Worm (Caenorhabditis elegans) whole organism, L4/young adult: ENCODE data around the gene rars-2.

Experiments
- W03F9.2 ChIP-seq: fragments of 150-350 bp; optimal IDR thresholded peaks from 2 replicates; lab custom pipeline; 2014; ENCODE audit warnings: missing biosample characterization, missing genetic modification characterization
- dao-5 ChIP-seq: sonication (generic microtip); optimal IDR thresholded peaks from 2 replicates; lab custom pipeline; 2016; ENCODE audit warnings: missing genotype, missing genetic modification characterization, moderate library complexity, missing compliant biosample characterization
- him-1 ChIP-seq: sonication (generic microtip); optimal IDR thresholded peaks from 2 replicates; lab custom pipeline; 2016; ENCODE audit warnings: missing genotype, missing genetic modification reagents, missing genetic modification characterization, missing compliant biosample characterization

rars-2 gene

ce11 chrII:6120548-6120947, 4.8 kb upstream of the rars-2 start:
- no peak for TF ChIP-seq dao-5 (tag; lab: Kevin White, UChicago)
- TF ChIP-seq him-1 (tag; lab: Kevin White, UChicago) = no peak
- TF ChIP-seq W03F9.2 = no peak

DNA sequence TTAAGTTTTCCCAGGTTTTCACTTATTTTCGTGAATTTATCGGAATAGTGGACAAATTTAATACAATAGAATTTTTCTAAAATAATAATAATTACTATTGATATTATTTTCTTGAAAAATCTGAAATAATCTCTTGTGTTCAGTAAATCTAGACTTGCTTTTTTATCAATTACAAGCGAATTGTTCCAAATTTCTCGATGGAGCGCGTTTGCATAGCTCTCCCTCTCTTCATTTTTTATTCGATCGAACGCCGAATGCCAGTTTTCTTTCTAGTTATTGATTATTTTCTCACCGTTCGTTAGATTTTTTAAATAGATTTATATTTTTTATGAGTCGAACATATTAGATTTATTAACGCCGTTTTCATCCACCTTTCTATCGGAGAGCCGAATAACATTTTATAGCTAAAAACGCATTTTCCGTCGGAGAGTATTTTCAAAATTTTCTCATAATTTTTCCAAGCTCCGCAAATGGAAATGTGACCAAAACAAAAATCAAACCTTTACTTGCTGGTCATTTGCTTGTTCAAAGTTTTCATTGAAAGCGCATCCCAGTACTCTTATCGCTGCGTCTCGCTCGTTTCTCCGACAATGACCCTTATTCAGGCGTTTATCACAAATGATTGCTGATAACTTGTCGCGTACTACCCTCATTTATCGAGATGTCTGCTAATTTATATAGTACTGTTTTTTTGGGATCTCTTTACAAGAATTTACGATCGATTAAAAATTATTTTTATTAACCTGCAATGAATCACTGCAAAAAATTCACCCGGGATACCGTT, 2.5 kb upstream of the rars-2 start:
- TF ChIP-seq W03F9.2 (peak; percentile 38), him-1 (tag; lab: Kevin White, UChicago) (no peak)

ce11 chrII:6123513-6123912, 1.8 kb upstream of the rars-2 start, which contains the start of gene C29H12.2:
C29H12.2 (plus strand) TSS chrII:6123809.
- TF ChIP-seq dao-5 (tag; lab: Kevin White, UChicago) = no peak
- TF ChIP-seq him-1 (tag; lab: Kevin White, UChicago) = no peak
- no peak for TF ChIP-seq W03F9.2

ce11 chrII:6132595-6132994, 7.2 kb downstream of the rars-2 start, which contains the start of gene abts-3:
abts-3 (plus strand) TSS chrII:6132895.
- TF ChIP-seq W03F9.2 (no peak), dao-5 (tag; lab: Kevin White, UChicago) (no peak), him-1 (tag; lab: Kevin White, UChicago) (no peak)

DNA sequence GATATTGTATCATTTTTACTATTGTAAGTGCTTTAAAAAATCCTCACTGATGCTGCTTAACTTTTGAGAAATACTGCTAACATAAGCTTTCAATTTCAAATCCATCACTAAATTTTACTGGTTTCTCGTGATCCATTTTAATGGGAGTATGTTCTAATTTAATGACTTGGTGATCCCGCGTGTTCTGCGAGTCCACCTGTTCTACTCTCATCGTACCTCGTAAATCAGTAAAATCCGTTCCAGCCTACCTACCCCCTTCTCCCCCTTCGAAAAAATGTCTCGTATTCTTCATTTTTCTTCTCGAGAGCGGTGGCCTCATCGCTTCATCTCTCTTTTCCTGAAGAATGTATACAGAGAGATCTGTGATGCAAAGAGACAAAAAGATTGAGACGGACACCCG, 10.2 kb downstream of the rars-2 start:
- TF ChIP-seq dao-5 (tag; lab: Kevin White, UChicago) (no peak), W03F9.2 (no peak), him-1 (tag; lab: Kevin White, UChicago) (no peak)

DNA sequence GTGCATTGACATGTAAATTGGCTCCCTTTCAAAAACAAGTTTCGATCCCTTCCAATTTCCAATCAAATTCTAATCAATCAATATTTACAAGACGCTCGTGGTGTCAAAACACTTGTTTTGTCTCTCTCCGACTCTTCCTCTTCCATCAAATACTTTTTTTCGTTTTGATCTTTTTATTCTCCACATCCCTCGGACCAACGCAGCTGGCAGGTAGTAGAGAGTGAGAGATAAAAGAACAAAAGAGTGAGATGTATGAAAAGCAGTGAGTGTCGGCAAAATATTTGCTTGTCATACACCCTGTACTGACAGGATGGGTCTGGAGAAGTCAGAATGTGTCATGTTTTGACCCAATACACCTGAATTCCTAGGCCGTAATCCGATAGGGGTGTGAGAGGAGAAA, 11.4 kb downstream of the rars-2 start:
- TF ChIP-seq him-1 (tag; lab: Kevin White, UChicago) = no peak
- TF ChIP-seq W03F9.2 = no peak
- no peak for TF ChIP-seq dao-5 (tag; lab: Kevin White, UChicago)

DNA sequence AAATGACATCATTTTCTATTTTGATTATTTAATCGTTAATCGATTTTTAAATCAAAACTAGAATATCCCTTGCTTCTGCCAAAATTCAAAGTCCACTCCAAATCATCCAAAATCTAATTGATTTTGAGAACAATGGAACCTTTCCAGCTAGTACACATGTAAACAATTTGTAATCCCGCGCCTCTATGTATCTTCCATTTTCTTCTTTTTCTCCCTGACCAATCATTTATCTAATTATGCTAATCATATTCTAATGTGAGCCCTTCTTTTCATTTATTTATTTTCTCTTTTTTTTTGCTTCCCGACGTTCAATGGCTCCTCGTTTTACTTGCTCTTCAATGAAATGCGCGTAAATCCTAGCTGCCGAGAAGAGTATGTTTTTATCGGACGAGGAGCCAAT, 12.8 kb downstream of the rars-2 start:
- TF ChIP-seq dao-5 (tag; lab: Kevin White, UChicago) = no peak
- no peak for TF ChIP-seq W03F9.2
- no peak for TF ChIP-seq him-1 (tag; lab: Kevin White, UChicago)

DNA sequence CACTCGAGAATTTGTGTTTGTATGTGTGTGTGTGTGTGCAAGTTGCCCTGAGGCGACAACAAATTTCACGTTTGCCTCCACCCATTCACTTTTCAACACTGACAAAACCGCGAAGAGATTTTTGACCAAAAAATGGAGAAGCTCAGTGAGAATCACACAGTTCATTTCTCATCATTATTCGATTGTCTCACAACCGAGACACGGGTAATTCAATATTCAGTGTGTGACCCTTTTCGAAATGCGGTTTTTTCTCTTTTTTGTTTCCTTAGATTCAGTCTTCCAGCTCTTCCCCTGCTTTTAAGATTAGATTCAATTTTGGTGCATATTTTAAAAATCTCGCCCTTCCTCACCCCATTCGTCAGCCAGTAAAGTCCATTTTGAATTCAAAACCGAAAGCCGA, 14.1 kb downstream of the rars-2 start:
- TF ChIP-seq W03F9.2 (no peak), him-1 (tag; lab: Kevin White, UChicago) (no peak), dao-5 (tag; lab: Kevin White, UChicago) (no peak)

DNA sequence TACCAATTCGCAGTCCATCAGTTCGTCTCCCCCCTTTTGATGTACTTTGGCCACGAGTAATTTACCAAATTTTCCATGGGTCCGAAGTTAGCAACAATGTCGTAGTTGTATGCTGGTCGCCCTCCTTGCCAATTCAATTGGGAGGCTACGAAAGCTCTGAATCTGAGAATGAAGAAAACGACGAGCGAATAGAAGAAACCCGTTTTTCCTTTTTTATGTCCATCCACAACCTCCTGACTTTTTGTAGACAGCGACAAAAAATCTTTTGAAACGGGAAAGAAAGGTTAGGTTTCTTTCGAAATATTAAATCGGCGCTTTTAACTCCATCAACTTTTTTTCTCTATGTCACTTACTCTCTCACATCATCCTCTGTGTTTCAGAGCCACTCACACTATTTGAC, 17.2 kb downstream of the rars-2 start:
- TF ChIP-seq dao-5 (tag; lab: Kevin White, UChicago) (no peak), W03F9.2 (no peak), him-1 (tag; lab: Kevin White, UChicago) (no peak)

DNA sequence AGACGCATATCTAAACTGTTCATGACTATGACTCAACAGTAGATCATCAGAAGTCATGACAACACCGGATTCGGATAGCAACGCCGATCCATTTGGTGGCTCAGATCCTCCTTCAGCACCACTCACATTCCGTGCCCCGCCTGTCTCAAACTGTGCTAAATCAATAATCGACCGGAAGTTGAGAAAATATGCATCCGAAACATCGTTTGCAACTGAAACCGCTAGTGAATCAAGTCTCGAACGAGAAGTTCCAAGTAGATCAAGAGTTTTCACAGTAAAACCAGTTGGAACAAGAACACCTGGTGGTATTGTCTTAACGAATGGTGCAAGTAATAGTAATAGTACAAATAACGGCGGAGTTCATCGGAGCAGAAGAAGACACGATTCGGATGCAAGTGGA, 21.8 kb downstream of the rars-2 start:
- no peak for TF ChIP-seq dao-5 (tag; lab: Kevin White, UChicago)
- no peak for TF ChIP-seq him-1 (tag; lab: Kevin White, UChicago)
- no peak for TF ChIP-seq W03F9.2

DNA sequence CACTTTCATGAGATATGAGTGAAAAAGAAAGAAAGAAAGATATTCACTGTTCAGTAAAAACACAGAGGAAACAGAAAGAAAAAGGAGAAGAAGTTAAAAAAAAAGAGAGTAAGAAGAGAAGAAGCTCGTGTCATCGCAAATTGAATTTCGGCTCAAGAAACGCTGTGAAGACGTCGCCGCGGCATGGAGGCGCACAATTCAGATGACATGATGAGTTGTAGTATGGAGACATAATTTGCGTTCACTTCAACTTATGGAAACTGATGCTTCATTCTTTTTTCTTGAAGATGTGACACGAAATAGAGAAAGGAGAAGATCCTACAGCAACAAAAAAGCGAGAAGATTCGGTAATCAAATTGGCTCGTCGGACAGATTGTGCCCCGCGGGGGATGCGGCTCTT, 23.0 kb downstream of the rars-2 start:
- TF ChIP-seq dao-5 (tag; lab: Kevin White, UChicago) = no peak
- no peak for TF ChIP-seq W03F9.2
- no peak for TF ChIP-seq him-1 (tag; lab: Kevin White, UChicago)

- TF ChIP-seq him-1 (tag; lab: Kevin White, UChicago) (no peak), dao-5 (tag; lab: Kevin White, UChicago) (no peak), W03F9.2 (no peak)
These were observed 24.1 kb downstream of the rars-2 start for ce11 chrII:6149434-6149833.

ce11 chrII:6158111-6158510, 32.8 kb downstream of the rars-2 start:
- TF ChIP-seq him-1 (tag; lab: Kevin White, UChicago) (no peak), dao-5 (tag; lab: Kevin White, UChicago) (no peak), W03F9.2 (no peak)

ce11 chrII:6160994-6161393, 35.6 kb downstream of the rars-2 start, which contains the start of gene exp-1:
exp-1 (minus strand) TSS chrII:6161094.
- no peak for TF ChIP-seq him-1 (tag; lab: Kevin White, UChicago)
- TF ChIP-seq dao-5 (tag; lab: Kevin White, UChicago) = no peak
- no peak for TF ChIP-seq W03F9.2

DNA sequence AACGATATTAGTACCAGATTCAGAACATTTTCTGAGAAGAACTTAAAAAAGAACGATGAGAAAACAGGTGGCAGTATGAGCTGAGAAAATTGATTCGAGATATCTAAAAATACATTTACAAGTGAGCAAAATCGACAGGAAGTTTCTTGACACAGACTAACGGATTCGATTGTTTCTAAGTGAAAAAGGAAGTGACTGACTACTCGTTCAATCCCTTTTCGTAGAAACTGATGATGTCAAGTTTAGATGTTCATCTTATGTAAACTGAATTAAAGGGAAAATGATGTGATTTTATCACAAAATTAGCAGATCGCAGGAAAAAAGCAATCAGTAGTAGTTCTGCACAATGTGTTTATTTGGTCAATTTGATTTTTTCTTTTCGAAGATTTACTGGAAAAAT, 39.8 kb downstream of the rars-2 start:
- TF ChIP-seq him-1 (tag; lab: Kevin White, UChicago) (no peak), W03F9.2 (no peak), dao-5 (tag; lab: Kevin White, UChicago) (no peak)
